Fruit fly (Drosophila melanogaster): ENCODE data around the gene stc.

stc gene

DNA sequence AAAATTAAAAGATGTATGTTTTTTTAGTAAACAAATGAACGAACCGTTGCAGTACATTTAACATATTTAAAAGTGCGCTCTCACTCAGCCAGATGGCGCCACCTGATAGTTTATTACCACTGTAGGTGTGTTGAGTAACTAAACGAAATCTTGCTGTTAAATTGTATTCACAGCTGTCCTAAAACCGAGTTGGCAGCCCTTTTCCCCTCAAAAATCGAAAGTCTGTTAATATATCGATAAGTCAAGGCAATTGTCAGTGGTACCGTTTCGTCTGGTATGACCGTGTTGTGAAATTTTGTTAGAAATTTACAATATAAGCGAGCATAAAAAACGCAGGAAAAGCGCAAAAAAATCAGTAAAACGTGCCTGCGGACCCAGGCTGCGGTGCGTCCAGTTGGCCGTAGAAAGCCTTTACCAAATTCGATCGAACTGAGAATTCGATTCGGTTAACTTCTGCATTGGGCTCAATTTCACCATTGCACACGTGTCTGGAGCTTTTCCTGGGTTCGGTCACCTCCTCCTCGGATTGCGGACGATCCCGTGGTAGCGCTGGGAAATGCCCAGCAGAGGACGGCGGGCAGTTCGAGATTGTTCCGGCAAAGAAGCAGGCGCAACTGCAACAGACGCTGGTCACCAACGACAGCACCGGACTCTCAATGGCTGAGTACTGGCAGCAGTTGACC, at the start of gene stc (continued):
- peak; percentile 33; the same call in 1 of the 2 replicates for TF ChIP-seq CG2129 (GFP tag; IDR thresholded peaks at IDR 0.05; ENCODE audit: partially characterized antibody)
- no peak for TF ChIP-seq CG15269 (tag; optimal IDR thresholded peaks at IDR 0.05)
- no peak for TF ChIP-seq CG3838 (GFP tag; optimal IDR thresholded peaks at IDR 0.05)
- TF ChIP-seq Blimp-1 (GFP tag; optimal IDR thresholded peaks at IDR 0.05): peak; percentile 83
- no peak for TF ChIP-seq Fer2 (tag; optimal IDR thresholded peaks at IDR 0.05)
- TF ChIP-seq CG34376 (GFP tag; optimal IDR thresholded peaks at IDR 0.05): peak; percentile 15
- peak; percentile 31 for TF ChIP-seq CG9609 (GFP tag; optimal IDR thresholded peaks at IDR 0.05)
- no peak for TF ChIP-seq fd64A (GFP tag; optimal IDR thresholded peaks at IDR 0.05)
- peak; percentile 79 for TF ChIP-seq vvl (GFP tag; IDR thresholded peaks at IDR 0.05)
- peak; percentile 38 for TF ChIP-seq Side (GFP tag; optimal IDR thresholded peaks at IDR 0.05)
- TF ChIP-seq CG11560 (tag; IDR thresholded peaks at IDR 0.05): no peak
- peak; percentile 32 for TF ChIP-seq mirr (GFP tag; optimal IDR thresholded peaks at IDR 0.05)
- TF ChIP-seq Atf-2 (GFP tag; optimal IDR thresholded peaks at IDR 0.05): peak; percentile 14
- TF ChIP-seq luna (GFP tag; optimal IDR thresholded peaks at IDR 0.05): peak; percentile 14
- TF ChIP-seq Mes4 (GFP tag; optimal IDR thresholded peaks at IDR 0.05): peak; percentile 12
- TF ChIP-seq stc (GFP tag; IDR thresholded peaks at IDR 0.05): peak; percentile 38; the same call in 1 of the 2 replicates
- no peak for TF ChIP-seq gem (tag; optimal IDR thresholded peaks at IDR 0.05)
- TF ChIP-seq CG13123 (GFP tag; optimal IDR thresholded peaks at IDR 0.05): peak; percentile 61
- TF ChIP-seq CG31224 (GFP tag; IDR thresholded peaks at IDR 0.05): no peak
- TF ChIP-seq CG17829 (tag; optimal IDR thresholded peaks at IDR 0.05): peak; percentile 64
- peak; percentile 36 for TF ChIP-seq Dip3 (GFP tag; optimal IDR thresholded peaks at IDR 0.05)
- peak; percentile 25 for TF ChIP-seq CG12744 (GFP tag; optimal IDR thresholded peaks at IDR 0.05)
- TF ChIP-seq CG7987 (GFP tag; optimal IDR thresholded peaks at IDR 0.05): peak; percentile 68
- TF ChIP-seq pzg (GFP tag; optimal IDR thresholded peaks at IDR 0.05): peak; percentile 94
- peak; percentile 41 for TF ChIP-seq CG14441 (GFP tag; IDR thresholded peaks at IDR 0.05)
- TF ChIP-seq exex (tag; optimal IDR thresholded peaks at IDR 0.05): no peak
- peak; percentile 9 for TF ChIP-seq gro (GFP tag; optimal IDR thresholded peaks at IDR 0.05)
- peak; percentile 50 for TF ChIP-seq lab (GFP tag; optimal IDR thresholded peaks at IDR 0.05)
- peak; percentile 66; the same call in 1 of the 2 replicates for TF ChIP-seq CG32532 (GFP tag; IDR thresholded peaks at IDR 0.05)
- no peak for TF ChIP-seq CG14965 (GFP tag; optimal IDR thresholded peaks at IDR 0.05; ENCODE audit: borderline replicate concordance)
- TF ChIP-seq CG8388 (GFP tag; optimal IDR thresholded peaks at IDR 0.05): peak; percentile 3
- TF ChIP-seq BEAF-32 (GFP tag; optimal IDR thresholded peaks at IDR 0.05): peak; percentile 75
- TF ChIP-seq hkb (optimal IDR thresholded peaks at IDR 0.05): peak; percentile 60
- TF ChIP-seq hkb (GFP tag; IDR thresholded peaks at IDR 0.05): 0 out of 2 replicates have a peak, but pooled peaks have one; percentile 16
- TF ChIP-seq ato (GFP tag; IDR thresholded peaks at IDR 0.05; ENCODE audit: partially characterized antibody): peak; percentile 57; the same call in 1 of the 2 replicates
- TF ChIP-seq CG1602 (GFP tag; optimal IDR thresholded peaks at IDR 0.05): no peak
- TF ChIP-seq CG3726 (GFP tag; IDR thresholded peaks at IDR 0.05): no peak
- TF ChIP-seq unc-4 (GFP tag; IDR thresholded peaks at IDR 0.05; ENCODE audit: partially characterized antibody): peak; percentile 78
- no peak for TF ChIP-seq sc (optimal IDR thresholded peaks at IDR 0.05)
- no peak for TF ChIP-seq sc (GFP tag; optimal IDR thresholded peaks at IDR 0.05)
- TF ChIP-seq insv (GFP tag; optimal IDR thresholded peaks at IDR 0.05): peak in 1 of 2 experiments; percentile 39
- TF ChIP-seq aop (GFP tag; IDR thresholded peaks at IDR 0.05): 0 out of 2 replicates have a peak, but pooled peaks have one; percentile 21
- TF ChIP-seq NK7.1 (GFP tag; optimal IDR thresholded peaks at IDR 0.05): peak; percentile 28
- no peak for TF ChIP-seq emc (GFP tag; optimal IDR thresholded peaks at IDR 0.05)
- peak; percentile 71; the same call in 1 of the 2 replicates for TF ChIP-seq Dip2 (GFP tag; IDR thresholded peaks at IDR 0.05)
- TF ChIP-seq Kr (GFP tag; optimal IDR thresholded peaks at IDR 0.05): no peak
- peak; percentile 35; the same call in 1 of the 3 replicates for TF ChIP-seq ken (GFP tag; IDR thresholded peaks at IDR 0.05)
- TF ChIP-seq Fer1 (GFP tag; optimal IDR thresholded peaks at IDR 0.05): no peak
- peak; percentile 69 for TF ChIP-seq Lhr (GFP tag; optimal IDR thresholded peaks at IDR 0.05)

Measured in whole organism, embryonic.